Worm (Caenorhabditis elegans) whole organism, late embryonic: Measurements from ENCODE around the gene F01D5.5.

Experiments used
- C08G9.2 ChIP-seq: sonication (generic microtip); optimal IDR thresholded peaks from 2 replicates; lab custom pipeline; 2016; ENCODE audit warnings: mild to moderate bottlenecking, missing genetic modification characterization, moderate library complexity, missing compliant biosample characterization
- C38D4.7 ChIP-seq: fragments of 200-800 bp; sonication (Bioruptor generic); optimal IDR thresholded peaks from 2 replicates; lab custom pipeline; 2018; ENCODE audit warnings: mild to moderate bottlenecking, missing genetic modification characterization, moderate library complexity, missing compliant biosample characterization
- F13H6.1 ChIP-seq: sonication (generic microtip); optimal IDR thresholded peaks from 2 replicates; lab custom pipeline; 2016; ENCODE audit warnings: missing genetic modification characterization, missing compliant biosample characterization
- K02D7.2 ChIP-seq: sonication (generic microtip); optimal IDR thresholded peaks from 2 replicates; lab custom pipeline; 2017; ENCODE audit warnings: mild to moderate bottlenecking, missing genetic modification characterization, missing compliant biosample characterization
- K09A11.1 ChIP-seq: sonication (generic microtip); optimal IDR thresholded peaks from 2 replicates; lab custom pipeline; 2017; ENCODE audit warnings: antibody characterized with exemption, mild to moderate bottlenecking, missing genetic modification characterization, missing compliant biosample characterization; ENCODE audit not compliant: insufficient read depth
- ama-1 ChIP-seq: fragments of 150-350 bp; optimal IDR thresholded peaks from 2 replicates; lab custom pipeline; 2014
- ceh-19 ChIP-seq: fragments of 200-800 bp; sonication (Bioruptor generic); optimal IDR thresholded peaks from 2 replicates; lab custom pipeline; 2018; ENCODE audit warnings: mild to moderate bottlenecking, missing genetic modification characterization, missing compliant biosample characterization
- ceh-22 ChIP-seq: sonication (generic microtip); optimal IDR thresholded peaks from 2 replicates; lab custom pipeline; 2017; ENCODE audit warnings: missing biosample characterization, missing genetic modification characterization
- ceh-30 ChIP-seq: fragments of 150-350 bp; optimal IDR thresholded peaks from 2 replicates; lab custom pipeline; 2014; ENCODE audit warnings: missing biosample characterization, missing genetic modification characterization
- ceh-31 ChIP-seq: sonication (generic microtip); optimal IDR thresholded peaks from 2 replicates; lab custom pipeline; 2016; ENCODE audit warnings: missing genetic modification characterization, missing compliant biosample characterization
- ceh-34 ChIP-seq: sonication (generic microtip); optimal IDR thresholded peaks from 2 replicates; lab custom pipeline; 2016; ENCODE audit warnings: mild to moderate bottlenecking, missing genetic modification characterization, missing compliant biosample characterization
- ceh-48 ChIP-seq: sonication (generic microtip); optimal IDR thresholded peaks from 2 replicates; lab custom pipeline; 2016; ENCODE audit warnings: missing genetic modification characterization, inconsistent platforms, missing compliant biosample characterization
- ceh-6 ChIP-seq: fragments of 200-800 bp; sonication (Bioruptor generic); optimal IDR thresholded peaks from 2 replicates; lab custom pipeline; 2018; ENCODE audit warnings: mild to moderate bottlenecking, missing genetic modification characterization, missing compliant biosample characterization
- dmd-4 ChIP-seq: sonication (generic microtip); optimal IDR thresholded peaks from 2 replicates; lab custom pipeline; 2016; ENCODE audit warnings: borderline replicate concordance, missing genetic modification characterization, missing compliant biosample characterization
- eyg-1 ChIP-seq: sonication (generic microtip); optimal IDR thresholded peaks from 2 replicates; lab custom pipeline; 2016; ENCODE audit warnings: missing genotype, missing genetic modification characterization, missing compliant biosample characterization
- fax-1 ChIP-seq: sonication (generic microtip); optimal IDR thresholded peaks from 2 replicates; lab custom pipeline; 2016; ENCODE audit warnings: missing genotype, missing genetic modification characterization, missing compliant biosample characterization
- fkh-10 ChIP-seq: fragments of 150-350 bp; optimal IDR thresholded peaks from 2 replicates; lab custom pipeline; 2014; ENCODE audit warnings: missing biosample characterization, missing genetic modification reagents, missing genetic modification characterization
- fkh-6 ChIP-seq: sonication (generic microtip); optimal IDR thresholded peaks from 2 replicates; lab custom pipeline; 2016; ENCODE audit warnings: missing genetic modification characterization, missing compliant biosample characterization
- gmeb-2 ChIP-seq: sonication (generic microtip); optimal IDR thresholded peaks from 2 replicates; lab custom pipeline; 2016; ENCODE audit warnings: missing genetic modification characterization, inconsistent platforms, missing compliant biosample characterization
- hlh-13 ChIP-seq: fragments of 200-800 bp; sonication (Bioruptor generic); optimal IDR thresholded peaks from 2 replicates; lab custom pipeline; 2018; ENCODE audit warnings: mild to moderate bottlenecking, missing genetic modification characterization, missing compliant biosample characterization
- hlh-15 ChIP-seq: sonication (generic microtip); optimal IDR thresholded peaks from 2 replicates; lab custom pipeline; 2016; ENCODE audit warnings: missing genetic modification characterization, missing compliant biosample characterization
- hlh-8 ChIP-seq: sonication (generic microtip); optimal IDR thresholded peaks from 2 replicates; lab custom pipeline; 2016; ENCODE audit warnings: missing genotype, missing genetic modification characterization, missing compliant biosample characterization
- lin-11 ChIP-seq: fragments of 200-800 bp; sonication (Bioruptor generic); optimal IDR thresholded peaks from 2 replicates; lab custom pipeline; 2018; ENCODE audit warnings: mild to moderate bottlenecking, missing genetic modification characterization, missing compliant biosample characterization
- madf-2 ChIP-seq: sonication (generic microtip); optimal IDR thresholded peaks from 2 replicates; lab custom pipeline; 2017; ENCODE audit warnings: missing genetic modification characterization, missing compliant biosample characterization
- mec-3 ChIP-seq: sonication (generic microtip); optimal IDR thresholded peaks from 2 replicates; lab custom pipeline; 2016; ENCODE audit warnings: borderline replicate concordance, missing genetic modification characterization, missing compliant biosample characterization
- nhr-11 ChIP-seq: fragments of 150-350 bp; optimal IDR thresholded peaks from 2 replicates; lab custom pipeline; 2014; ENCODE audit warnings: missing biosample characterization, missing genetic modification characterization
- npax-4 ChIP-seq: sonication (generic microtip); optimal IDR thresholded peaks from 2 replicates; lab custom pipeline; 2016; ENCODE audit warnings: missing genetic modification characterization, missing compliant biosample characterization
- pag-3 ChIP-seq: sonication (generic microtip); optimal IDR thresholded peaks from 2 replicates; lab custom pipeline; 2016; ENCODE audit warnings: missing compliant biosample characterization, missing genetic modification characterization, borderline replicate concordance
- pat-9 ChIP-seq: fragments of 200-800 bp; sonication (Bioruptor generic); optimal IDR thresholded peaks from 2 replicates; lab custom pipeline; 2018; ENCODE audit warnings: mild to moderate bottlenecking, missing genetic modification characterization, moderate library complexity, missing compliant biosample characterization
- pax-1 ChIP-seq: fragments of 150-350 bp; optimal IDR thresholded peaks from 2 replicates; lab custom pipeline; 2014; ENCODE audit warnings: missing biosample characterization, missing genetic modification characterization
- pha-2 ChIP-seq: sonication (generic microtip); optimal IDR thresholded peaks from 2 replicates; lab custom pipeline; 2017; ENCODE audit warnings: mild to moderate bottlenecking, missing genetic modification characterization, missing compliant biosample characterization
- pha-4 ChIP-seq: fragments of 150-350 bp; optimal IDR thresholded peaks from 2 replicates; lab custom pipeline; 2018; ENCODE audit warnings: missing biosample characterization, missing genetic modification reagents, missing genetic modification characterization
- pqm-1 ChIP-seq: sonication (generic microtip); optimal IDR thresholded peaks from 2 replicates; lab custom pipeline; 2016; ENCODE audit warnings: missing genetic modification characterization, missing compliant biosample characterization
- pros-1 ChIP-seq: fragments of 150-350 bp; optimal IDR thresholded peaks from 2 replicates; lab custom pipeline; 2014; ENCODE audit warnings: missing biosample characterization, missing genetic modification reagents, missing genetic modification characterization
- rnt-1 ChIP-seq: sonication (generic microtip); optimal IDR thresholded peaks from 2 replicates; lab custom pipeline; 2016; ENCODE audit warnings: missing genetic modification characterization, missing compliant biosample characterization
- sox-2 ChIP-seq: fragments of 200-800 bp; sonication (Bioruptor generic); IDR thresholded peaks from 2 replicates; pipeline ENCODE4 v1.3.6; 2022; ENCODE audit warnings: missing genetic modification reagents, missing genetic modification characterization, missing compliant biosample characterization
- syd-9 ChIP-seq: sonication (generic microtip); optimal IDR thresholded peaks from 2 replicates; lab custom pipeline; 2016; ENCODE audit warnings: mild to moderate bottlenecking, missing genetic modification characterization, moderate library complexity, missing compliant biosample characterization
- tbx-2 ChIP-seq: sonication (generic microtip); optimal IDR thresholded peaks from 2 replicates; lab custom pipeline; 2016; ENCODE audit warnings: missing genetic modification characterization, missing compliant biosample characterization
- ttx-3 ChIP-seq: sonication (generic microtip); optimal IDR thresholded peaks from 2 replicates; lab custom pipeline; 2016; ENCODE audit warnings: missing genetic modification reagents, missing genetic modification characterization, missing compliant biosample characterization
- unc-42 ChIP-seq: sonication (generic microtip); optimal IDR thresholded peaks from 2 replicates; lab custom pipeline; 2016; ENCODE audit warnings: missing genotype, missing genetic modification characterization, missing compliant biosample characterization
- unc-55 ChIP-seq: sonication (generic microtip); optimal IDR thresholded peaks from 2 replicates; lab custom pipeline; 2017; ENCODE audit warnings: missing biosample characterization, missing genetic modification reagents, missing genetic modification characterization
- unc-86 ChIP-seq: sonication (generic microtip); optimal IDR thresholded peaks from 2 replicates; lab custom pipeline; 2016; ENCODE audit warnings: missing genetic modification characterization, missing compliant biosample characterization
- zip-5 ChIP-seq: sonication (generic microtip); optimal IDR thresholded peaks from 2 replicates; lab custom pipeline; 2016; ENCODE audit warnings: missing genetic modification characterization, missing compliant biosample characterization
- ztf-16 ChIP-seq: sonication (generic microtip); optimal IDR thresholded peaks from 2 replicates; lab custom pipeline; 2017; ENCODE audit warnings: missing genetic modification characterization, missing compliant biosample characterization

F01D5.5 gene

DNA sequence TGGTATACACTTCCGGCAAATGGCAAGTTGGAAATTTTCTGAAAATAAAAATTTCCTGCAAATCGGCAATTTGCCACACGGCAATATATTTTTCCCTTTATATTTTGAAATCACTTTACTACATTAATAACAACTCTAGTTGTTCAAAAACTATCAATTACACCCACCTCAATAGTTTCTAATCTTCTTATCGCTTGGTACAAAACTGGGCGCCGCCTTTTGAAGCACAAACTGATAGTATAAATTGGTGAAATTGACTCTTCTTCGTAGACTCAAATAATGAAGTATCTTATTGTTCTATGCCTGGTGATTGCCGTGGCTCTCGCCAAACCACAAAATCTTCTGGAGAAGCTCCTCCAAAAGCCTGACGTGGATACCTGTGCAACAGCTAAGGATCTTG, 21.0 kb downstream of the F01D5.5 start, which contains the start of gene Y39G8B.9:
Gene Y39G8B.9 (plus strand): TSS at position 269 of the 400 bp plus-strand sequence.
- TF ChIP-seq F13H6.1 (tag; lab: Kevin White, UChicago) (no peak), pag-3 (tag; lab: Kevin White, UChicago) (no peak), madf-2 (tag; lab: Kevin White, UChicago) (no peak), ttx-3 (tag; lab: Kevin White, UChicago) (no peak), tbx-2 (tag; lab: Kevin White, UChicago) (no peak), zip-5 (tag; lab: Kevin White, UChicago) (no peak), dmd-4 (tag; lab: Kevin White, UChicago) (no peak), ceh-30 (tag; lab: Kevin White, UChicago) (no peak), hlh-13 (no peak), gmeb-2 (tag; lab: Kevin White, UChicago) (no peak), K09A11.1 (no peak)

DNA sequence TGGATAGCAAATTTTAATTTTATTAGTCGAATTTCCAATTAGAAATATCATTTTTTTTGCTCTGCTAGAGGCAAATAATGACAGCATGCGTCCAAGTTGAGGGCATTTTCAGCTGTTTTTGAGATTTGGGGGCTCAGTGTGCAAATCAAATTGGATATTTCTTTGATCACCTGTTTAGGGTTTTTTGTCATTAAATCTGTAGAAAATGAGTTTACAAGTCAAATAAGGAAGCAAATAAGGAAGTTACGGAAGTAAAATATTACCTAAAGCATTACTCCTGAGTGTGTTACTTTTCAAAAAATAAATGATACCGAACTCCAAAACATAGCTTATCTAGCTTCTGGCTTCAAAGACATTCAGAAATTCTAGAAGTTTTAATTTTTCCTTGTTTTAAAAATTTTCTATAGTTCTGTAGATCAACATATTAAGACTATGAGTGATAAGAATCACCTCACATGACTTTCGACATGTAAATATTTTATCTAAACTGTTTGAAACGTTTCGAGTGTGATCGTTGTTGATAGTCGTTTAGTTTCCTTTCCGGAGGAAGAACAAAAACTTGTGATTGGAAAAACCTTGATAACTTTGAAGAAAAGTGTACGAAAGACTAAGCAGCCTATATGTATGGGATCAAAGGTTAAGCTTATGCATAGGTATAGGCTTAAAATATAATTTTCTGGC, 22.1 kb downstream of the F01D5.5 start, which contains the start of gene sre-48:
Gene sre-48 (minus strand): TSS at position 51 of the 681 bp plus-strand sequence.
- TF ChIP-seq ceh-48 (tag; lab: Kevin White, UChicago) (no peak), ceh-22 (tag; lab: Kevin White, UChicago) (no peak), unc-86 (no peak), ttx-3 (tag; lab: Kevin White, UChicago) (no peak), hlh-8 (tag; lab: Kevin White, UChicago) (no peak)

ce11 chrII:13977701-13978100, 24.4 kb downstream of the F01D5.5 start:
- no peak for TF ChIP-seq lin-11 (tag; lab: Kevin White, UChicago)
- TF ChIP-seq mec-3 (tag; lab: Kevin White, UChicago), result no peak

DNA sequence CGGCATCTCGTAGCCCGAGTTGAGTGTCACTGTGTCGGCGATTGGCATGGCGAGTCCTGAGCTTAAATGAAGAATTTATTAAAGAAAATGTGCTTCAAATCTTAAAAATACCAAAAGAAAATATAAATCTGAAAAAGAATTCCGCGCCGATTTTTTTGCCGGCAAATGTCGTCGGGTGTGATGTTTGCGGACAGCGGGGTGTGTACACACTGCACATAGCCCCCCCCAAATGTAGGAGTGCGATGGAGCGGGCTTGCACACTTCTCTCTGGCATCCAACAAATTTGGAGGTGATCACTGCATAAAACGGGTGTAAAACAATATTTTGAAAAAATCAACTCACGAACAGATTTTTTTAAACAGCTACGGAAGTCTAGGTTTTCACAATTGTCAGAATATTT, 25.9 kb downstream of the F01D5.5 start, which contains the start of gene Y39G8B.2:
Gene Y39G8B.2 (minus strand): TSS at position 61 of the 400 bp plus-strand sequence.
- no peak for TF ChIP-seq ceh-22 (tag; lab: Kevin White, UChicago)
- TF ChIP-seq unc-55 (GFP tag; lab: Kevin White, UChicago), result no peak
- TF ChIP-seq ztf-16 (tag; lab: Kevin White, UChicago), result peak; percentile 56
- TF ChIP-seq K02D7.2 (tag; lab: Kevin White, UChicago), result no peak
- peak; percentile 33 for TF ChIP-seq K09A11.1
- TF ChIP-seq zip-5 (tag; lab: Kevin White, UChicago), result no peak
- TF ChIP-seq syd-9, result peak; percentile 52
- peak; percentile 36 for TF ChIP-seq rnt-1 (tag; lab: Kevin White, UChicago)
- TF ChIP-seq sox-2 (GFP tag; lab: Robert Waterston, UW), result no peak
- peak; percentile 69 for TF ChIP-seq tbx-2 (tag; lab: Kevin White, UChicago)
- TF ChIP-seq ceh-30 (tag; lab: Kevin White, UChicago), result peak; percentile 1
- no peak for TF ChIP-seq fkh-10 (GFP tag; lab: Kevin White, UChicago)
- TF ChIP-seq fax-1 (tag; lab: Kevin White, UChicago), result no peak
- TF ChIP-seq lin-11 (tag; lab: Kevin White, UChicago), result peak; percentile 9
- TF ChIP-seq ceh-31, result peak; percentile 72
- TF ChIP-seq hlh-8 (tag; lab: Kevin White, UChicago), result no peak
- TF ChIP-seq npax-4 (tag; lab: Kevin White, UChicago), result no peak
- TF ChIP-seq unc-86, result peak; percentile 2
- no peak for TF ChIP-seq fkh-6 (tag; lab: Kevin White, UChicago)
- peak; percentile 34 for TF ChIP-seq ceh-6 (GFP tag; lab: Kevin White, UChicago)
- TF ChIP-seq madf-2 (tag; lab: Kevin White, UChicago), result peak; percentile 41
- TF ChIP-seq C38D4.7, result no peak
- TF ChIP-seq pax-1, result no peak
- TF ChIP-seq pha-2 (tag; lab: Kevin White, UChicago), result no peak
- TF ChIP-seq ceh-19, result no peak
- peak; percentile 8 for TF ChIP-seq pat-9 (tag; lab: Kevin White, UChicago)
- peak; percentile 48 for TF ChIP-seq C08G9.2 (tag; lab: Kevin White, UChicago)
- TF ChIP-seq eyg-1 (tag; lab: Kevin White, UChicago), result peak; percentile 2
- TF ChIP-seq pqm-1 (tag; lab: Kevin White, UChicago), result no peak
- TF ChIP-seq nhr-11 (tag; lab: Kevin White, UChicago), result no peak
- no peak for TF ChIP-seq ama-1 (lab: Kevin White, UChicago)
- peak; percentile 57 for TF ChIP-seq unc-42 (tag; lab: Kevin White, UChicago)
- TF ChIP-seq pha-4 (tag; lab: Kevin White, UChicago), result no peak
- peak; percentile 76 for TF ChIP-seq ceh-34
- TF ChIP-seq ttx-3 (tag; lab: Kevin White, UChicago), result no peak
- TF ChIP-seq mec-3 (tag; lab: Kevin White, UChicago), result no peak
- peak; percentile 36 for TF ChIP-seq pros-1 (tag; lab: Kevin White, UChicago)
- TF ChIP-seq hlh-15 (tag; lab: Kevin White, UChicago), result no peak
